Fruit fly (Drosophila melanogaster) S2 (cell line): Measurements from ENCODE around the gene CG12321.

ENCODE experiments used
- CG8478 ChIP-seq: fragments of >200 bp; optimal IDR thresholded peaks from 2 replicates; lab custom pipeline; 2018
- CTCF ChIP-seq, 2 experiments: fragments of >200 bp; optimal IDR thresholded peaks; 2 replicates each; lab custom pipeline; 2018

dm6 chr3R:18232187-18232586 is 43.7 kb upstream of the CG12321 start:
- no peak for TF ChIP-seq CG8478 (lab: Kevin White, UChicago)
- no peak for TF ChIP-seq CTCF (optimal IDR thresholded peaks at IDR 0.05; lab: Kevin White, UChicago)
